Worm (Caenorhabditis elegans): ENCODE results near the gene dnj-8.

dnj-8 gene

DNA sequence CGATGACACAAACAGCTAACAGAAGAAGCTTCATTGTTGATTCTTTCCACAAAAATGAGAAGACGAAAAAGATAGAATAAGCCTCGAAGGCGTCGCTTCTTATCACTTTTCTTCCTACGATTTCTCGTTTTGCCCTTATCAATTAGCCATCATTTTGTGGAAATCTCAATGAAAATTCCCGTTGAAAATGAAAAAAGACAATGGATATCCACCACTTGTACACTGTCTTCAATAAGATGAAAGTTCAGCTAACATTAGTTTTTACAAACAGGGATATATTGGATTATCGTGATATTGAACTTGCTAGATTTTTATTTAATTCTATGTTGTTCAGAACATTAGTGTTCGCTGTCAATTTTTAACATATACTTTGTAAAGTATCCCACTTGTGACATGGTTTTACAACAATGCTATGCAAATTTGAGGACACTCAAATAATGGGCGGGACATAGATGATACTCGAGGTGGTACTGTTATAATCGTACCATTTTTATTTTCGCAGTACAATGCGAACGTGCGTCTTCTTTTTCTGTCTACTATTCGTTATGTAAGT, 31.2 kb downstream of the dnj-8 start, which contains the start of the genes F18C5.5 and F18C5.9:
TSS of gene F18C5.5 (minus strand) at position 101 of the 553 bp plus-strand sequence.
TSS of gene F18C5.9 (plus strand) at position 503 of the 553 bp plus-strand sequence.
- TF ChIP-seq aly-1 (tag; optimal IDR thresholded peaks at IDR 0.05) (no peak), B0310.2 (tag; optimal IDR thresholded peaks at IDR 0.05) (no peak), sea-1 (GFP tag; conservative IDR thresholded peaks at IDR 0.05) (no peak), ceh-36 (tag; optimal IDR thresholded peaks at IDR 0.05) (no peak), hmg-4 (GFP tag; optimal IDR thresholded peaks at IDR 0.05) (no peak), tbx-37 (GFP tag; conservative IDR thresholded peaks at IDR 0.05) (no peak), hnd-1 (tag; optimal IDR thresholded peaks at IDR 0.05) (no peak), tbx-11 (GFP tag; IDR thresholded peaks at IDR 0.05) (no peak), tra-4 (tag; optimal IDR thresholded peaks at IDR 0.05) (no peak), ceh-13 (GFP tag; optimal IDR thresholded peaks at IDR 0.05) (no peak)

- no peak for TF ChIP-seq hmbx-1 (tag; optimal IDR thresholded peaks at IDR 0.05)
- TF ChIP-seq flt-1 (GFP tag; IDR thresholded peaks at IDR 0.05) = peak; percentile 81; the same call in 1 of the 2 replicates
- TF ChIP-seq tbx-37 (GFP tag; conservative IDR thresholded peaks at IDR 0.05) = no peak; the same call in 1 of the 2 replicates
- no peak for TF ChIP-seq tra-4 (tag; optimal IDR thresholded peaks at IDR 0.05)
- peak; percentile 47 for TF ChIP-seq hnd-1 (tag; optimal IDR thresholded peaks at IDR 0.05)
- TF ChIP-seq ceh-13 (GFP tag; optimal IDR thresholded peaks at IDR 0.05) = peak; percentile 58
- no peak for TF ChIP-seq pes-1 (GFP tag; IDR thresholded peaks at IDR 0.05)
- peak; percentile 30 for TF ChIP-seq ets-7 (tag; optimal IDR thresholded peaks at IDR 0.05)
- peak; percentile 74 for TF ChIP-seq aly-1 (tag; optimal IDR thresholded peaks at IDR 0.05)
- peak; percentile 64 for TF ChIP-seq ceh-36 (tag; optimal IDR thresholded peaks at IDR 0.05)
- TF ChIP-seq B0310.2 (tag; optimal IDR thresholded peaks at IDR 0.05) = peak; percentile 30
- TF ChIP-seq sea-1 (GFP tag; conservative IDR thresholded peaks at IDR 0.05) = no peak
- TF ChIP-seq hmg-4 (GFP tag; optimal IDR thresholded peaks at IDR 0.05) = no peak
- TF ChIP-seq scrt-1 (GFP tag; IDR thresholded peaks at IDR 0.05) = peak; percentile 77
- peak; percentile 83 for TF ChIP-seq tbx-11 (GFP tag; IDR thresholded peaks at IDR 0.05)
- peak; percentile 72 for TF ChIP-seq F13C5.2 (tag; optimal IDR thresholded peaks at IDR 0.05)
- TF ChIP-seq ama-1 (optimal IDR thresholded peaks at IDR 0.05) = no peak
These were observed 32.8 kb downstream of the dnj-8 start, which contains the start of gene mpz-3 for ce11 chrII:6565077-6565476. Gene mpz-3, minus strand, starts transcription at chrII:6565396.

ce11 chrII:6563238-6563637, 34.6 kb downstream of the dnj-8 start:
- TF ChIP-seq scrt-1 (GFP tag; IDR thresholded peaks at IDR 0.05) (no peak), pes-1 (GFP tag; IDR thresholded peaks at IDR 0.05) (no peak), F13C5.2 (tag; optimal IDR thresholded peaks at IDR 0.05) (no peak), ama-1 (optimal IDR thresholded peaks at IDR 0.05) (no peak), hmbx-1 (tag; optimal IDR thresholded peaks at IDR 0.05) (no peak), flt-1 (GFP tag; IDR thresholded peaks at IDR 0.05) (no peak), tbx-11 (GFP tag; IDR thresholded peaks at IDR 0.05) (no peak), tbx-37 (GFP tag; conservative IDR thresholded peaks at IDR 0.05) (no peak), ceh-13 (GFP tag; optimal IDR thresholded peaks at IDR 0.05) (no peak), tra-4 (tag; optimal IDR thresholded peaks at IDR 0.05) (no peak), B0310.2 (tag; optimal IDR thresholded peaks at IDR 0.05) (no peak), hmg-4 (GFP tag; optimal IDR thresholded peaks at IDR 0.05) (no peak), sea-1 (GFP tag; conservative IDR thresholded peaks at IDR 0.05) (no peak), ets-7 (tag; optimal IDR thresholded peaks at IDR 0.05) (no peak), aly-1 (tag; optimal IDR thresholded peaks at IDR 0.05) (no peak), hnd-1 (tag; optimal IDR thresholded peaks at IDR 0.05) (no peak), ceh-36 (tag; optimal IDR thresholded peaks at IDR 0.05) (no peak)

ce11 chrII:6562203-6562867, 35.5 kb downstream of the dnj-8 start:
- TF ChIP-seq scrt-1 (GFP tag; IDR thresholded peaks at IDR 0.05) (no peak), tra-4 (tag; optimal IDR thresholded peaks at IDR 0.05) (no peak), B0310.2 (tag; optimal IDR thresholded peaks at IDR 0.05) (no peak), tbx-37 (GFP tag; conservative IDR thresholded peaks at IDR 0.05) (no peak), ceh-13 (GFP tag; optimal IDR thresholded peaks at IDR 0.05) (no peak), hmbx-1 (tag; optimal IDR thresholded peaks at IDR 0.05) (no peak), ceh-36 (tag; optimal IDR thresholded peaks at IDR 0.05) (no peak), ets-7 (tag; optimal IDR thresholded peaks at IDR 0.05) (no peak), F13C5.2 (tag; optimal IDR thresholded peaks at IDR 0.05) (no peak)

DNA sequence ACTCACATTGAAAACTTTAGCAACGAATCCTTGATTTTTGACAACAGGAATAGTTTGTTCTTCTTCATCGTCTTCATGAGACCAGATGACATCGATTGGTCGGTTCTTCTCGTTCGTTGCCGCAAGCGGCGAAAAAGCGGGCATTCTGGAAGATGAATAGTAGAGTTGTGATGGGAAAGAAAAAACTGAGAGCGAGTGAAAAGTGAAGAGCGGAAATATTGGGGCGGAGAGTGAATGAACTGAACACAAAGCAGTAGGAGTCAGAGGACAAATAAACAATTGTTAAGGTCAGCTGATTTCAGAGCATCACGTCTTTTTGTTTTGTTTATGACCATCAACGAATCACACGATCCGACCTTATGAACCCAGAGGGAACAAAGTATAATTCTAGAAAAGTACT, 36.6 kb downstream of the dnj-8 start, which contains the start of gene F18C5.10:
TSS of gene F18C5.10 (minus strand) at position 145 of the 400 bp plus-strand sequence.
- TF ChIP-seq ceh-36 (tag; optimal IDR thresholded peaks at IDR 0.05) (no peak), hmbx-1 (tag; optimal IDR thresholded peaks at IDR 0.05) (no peak), tbx-37 (GFP tag; conservative IDR thresholded peaks at IDR 0.05) (no peak), pes-1 (GFP tag; IDR thresholded peaks at IDR 0.05) (no peak), ama-1 (optimal IDR thresholded peaks at IDR 0.05) (no peak), sea-1 (GFP tag; conservative IDR thresholded peaks at IDR 0.05) (no peak), hnd-1 (tag; optimal IDR thresholded peaks at IDR 0.05) (no peak), aly-1 (tag; optimal IDR thresholded peaks at IDR 0.05) (no peak), flt-1 (GFP tag; IDR thresholded peaks at IDR 0.05) (no peak)

DNA sequence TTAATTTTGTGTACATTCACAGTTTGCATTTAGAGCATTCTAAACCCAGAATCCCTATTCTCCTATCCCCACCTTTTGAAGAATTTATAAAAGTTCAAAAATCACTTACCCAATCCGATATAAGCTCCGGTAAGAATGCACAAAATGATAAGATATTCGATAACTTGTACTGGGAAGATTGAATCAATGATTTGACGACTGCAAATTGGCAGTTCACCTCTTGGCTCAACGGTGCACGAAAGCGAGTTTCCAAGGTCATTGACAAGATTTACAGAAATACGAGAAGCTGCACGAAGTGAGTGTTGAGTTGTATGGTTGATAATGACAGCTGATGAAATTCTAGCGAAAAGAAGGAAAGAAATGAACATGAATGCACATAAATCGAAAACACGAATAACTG, 37.6 kb downstream of the dnj-8 start:
- TF ChIP-seq tra-4 (tag; optimal IDR thresholded peaks at IDR 0.05) = no peak
- TF ChIP-seq tbx-37 (GFP tag; conservative IDR thresholded peaks at IDR 0.05) = no peak
- TF ChIP-seq F13C5.2 (tag; optimal IDR thresholded peaks at IDR 0.05) = no peak
- TF ChIP-seq B0310.2 (tag; optimal IDR thresholded peaks at IDR 0.05) = no peak
- no peak for TF ChIP-seq hmbx-1 (tag; optimal IDR thresholded peaks at IDR 0.05)
- no peak for TF ChIP-seq hmg-4 (GFP tag; optimal IDR thresholded peaks at IDR 0.05)
- no peak for TF ChIP-seq flt-1 (GFP tag; IDR thresholded peaks at IDR 0.05)
- no peak for TF ChIP-seq ama-1 (optimal IDR thresholded peaks at IDR 0.05)
- no peak for TF ChIP-seq ceh-36 (tag; optimal IDR thresholded peaks at IDR 0.05)
- no peak for TF ChIP-seq sea-1 (GFP tag; conservative IDR thresholded peaks at IDR 0.05)
- no peak for TF ChIP-seq aly-1 (tag; optimal IDR thresholded peaks at IDR 0.05)
- TF ChIP-seq pes-1 (GFP tag; IDR thresholded peaks at IDR 0.05) = no peak
- no peak for TF ChIP-seq scrt-1 (GFP tag; IDR thresholded peaks at IDR 0.05)

DNA sequence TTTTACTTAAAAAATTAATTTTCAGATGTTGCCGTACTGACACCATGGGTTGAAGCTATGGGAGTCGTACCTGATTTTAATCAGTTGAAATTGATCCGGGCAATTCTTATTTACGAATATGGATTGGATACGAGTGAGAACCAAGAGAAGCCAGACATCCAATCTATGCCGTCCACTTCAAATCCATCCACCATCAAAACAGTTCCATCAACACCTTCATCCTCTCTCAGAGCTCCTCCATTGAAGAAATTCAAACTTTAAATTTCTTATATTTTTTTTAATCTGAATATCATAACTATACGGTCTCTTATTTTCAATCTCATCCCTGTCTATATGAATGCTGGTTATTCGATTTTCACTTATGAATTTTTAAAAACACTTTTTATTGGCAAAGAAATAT, 39.0 kb downstream of the dnj-8 start:
- TF ChIP-seq hmg-4 (GFP tag; optimal IDR thresholded peaks at IDR 0.05) = no peak
- no peak for TF ChIP-seq pes-1 (GFP tag; IDR thresholded peaks at IDR 0.05)
- no peak for TF ChIP-seq tbx-11 (GFP tag; IDR thresholded peaks at IDR 0.05)
- no peak for TF ChIP-seq B0310.2 (tag; optimal IDR thresholded peaks at IDR 0.05)
- no peak for TF ChIP-seq F13C5.2 (tag; optimal IDR thresholded peaks at IDR 0.05)
- no peak for TF ChIP-seq tbx-37 (GFP tag; conservative IDR thresholded peaks at IDR 0.05)
- no peak for TF ChIP-seq flt-1 (GFP tag; IDR thresholded peaks at IDR 0.05)
- no peak for TF ChIP-seq ceh-13 (GFP tag; optimal IDR thresholded peaks at IDR 0.05)
- no peak for TF ChIP-seq ets-7 (tag; optimal IDR thresholded peaks at IDR 0.05)
- no peak for TF ChIP-seq ceh-36 (tag; optimal IDR thresholded peaks at IDR 0.05)
- no peak for TF ChIP-seq sea-1 (GFP tag; conservative IDR thresholded peaks at IDR 0.05)
- no peak for TF ChIP-seq ama-1 (optimal IDR thresholded peaks at IDR 0.05)
- no peak for TF ChIP-seq tra-4 (tag; optimal IDR thresholded peaks at IDR 0.05)
- TF ChIP-seq hmbx-1 (tag; optimal IDR thresholded peaks at IDR 0.05) = no peak
- TF ChIP-seq aly-1 (tag; optimal IDR thresholded peaks at IDR 0.05) = no peak
